Fruit fly (Drosophila melanogaster): ENCODE results near the gene CG2772.
A peak's percentile ranks its signal among the peaks of the same experiment; 100 is the strongest.

Gene CG2772

DNA sequence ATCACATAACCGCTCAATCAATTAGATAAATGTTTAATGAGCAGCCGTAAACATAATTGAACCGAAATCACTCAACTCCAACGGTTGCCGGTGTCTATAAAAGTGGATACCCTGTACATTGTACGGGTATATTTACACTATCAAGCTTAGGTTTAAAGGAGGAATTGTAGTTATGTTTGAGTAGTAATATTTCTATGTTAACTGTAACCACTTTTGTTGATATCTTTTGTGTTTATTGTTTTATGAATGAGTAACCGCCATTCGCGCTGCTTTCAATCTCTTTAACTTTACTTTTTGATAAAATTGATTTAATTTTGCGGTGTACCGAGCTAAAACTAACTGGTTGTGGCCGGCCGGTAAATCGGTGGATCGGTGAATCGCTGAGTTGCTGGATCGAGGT is 36.2 kb downstream of the CG2772 start (continued):
- TF ChIP-seq fd85E (GFP tag; optimal IDR thresholded peaks at IDR 0.05) = no peak
- peak; percentile 82 for TF ChIP-seq Hr4 (GFP tag; optimal IDR thresholded peaks at IDR 0.05)
- TF ChIP-seq Smox (GFP tag; optimal IDR thresholded peaks at IDR 0.05) = no peak
- no peak for TF ChIP-seq esn (GFP tag; optimal IDR thresholded peaks at IDR 0.05)
- peak; percentile 41 for TF ChIP-seq OdsH (GFP tag; optimal IDR thresholded peaks at IDR 0.05)
- no peak for TF ChIP-seq Sox102F (GFP tag; optimal IDR thresholded peaks at IDR 0.05)
- TF ChIP-seq CG8319 (GFP tag; optimal IDR thresholded peaks at IDR 0.05) = no peak
- TF ChIP-seq fd59A (GFP tag; optimal IDR thresholded peaks at IDR 0.05) = no peak
- no peak for TF ChIP-seq acj6 (GFP tag; optimal IDR thresholded peaks at IDR 0.05)
- peak; percentile 0 for TF ChIP-seq topi (GFP tag; optimal IDR thresholded peaks at IDR 0.05)
- no peak for TF ChIP-seq Eip93F (GFP tag; optimal IDR thresholded peaks at IDR 0.05)
- no peak for TF ChIP-seq cyc (GFP tag; optimal IDR thresholded peaks at IDR 0.05)
- TF ChIP-seq CG9139 (GFP tag; optimal IDR thresholded peaks at IDR 0.05) = no peak
- no peak for TF ChIP-seq svp (GFP tag)
- TF ChIP-seq net (GFP tag; optimal IDR thresholded peaks at IDR 0.05) = peak; percentile 26
- TF ChIP-seq Eip75B (GFP tag; optimal IDR thresholded peaks at IDR 0.05) = no peak
- TF ChIP-seq CG16779 (tag; optimal IDR thresholded peaks at IDR 0.05) = no peak
- no peak for TF ChIP-seq CG1621 (tag; optimal IDR thresholded peaks at IDR 0.05)
- TF ChIP-seq CG10669 (GFP tag; optimal IDR thresholded peaks at IDR 0.05) = no peak
- peak; percentile 50 for TF ChIP-seq CG11294 (GFP tag; IDR thresholded peaks at IDR 0.05)
- no peak for TF ChIP-seq CG3032 (tag; optimal IDR thresholded peaks at IDR 0.05)
- no peak for TF ChIP-seq vri (GFP tag; optimal IDR thresholded peaks at IDR 0.05)
- TF ChIP-seq CG8632 (GFP tag; optimal IDR thresholded peaks at IDR 0.05) = no peak
- TF ChIP-seq Hr38 (GFP tag; optimal IDR thresholded peaks at IDR 0.05) = no peak
- TF ChIP-seq CG6276 (GFP tag; optimal IDR thresholded peaks at IDR 0.05) = peak; percentile 78
- no peak for TF ChIP-seq Ets96B (tag; optimal IDR thresholded peaks at IDR 0.05)
- no peak for TF ChIP-seq salr (GFP tag; optimal IDR thresholded peaks at IDR 0.05)
- TF ChIP-seq CG4318 (GFP tag; optimal IDR thresholded peaks at IDR 0.05) = peak; percentile 55
- no peak for TF ChIP-seq Sox15 (GFP tag; optimal IDR thresholded peaks at IDR 0.05)

DNA sequence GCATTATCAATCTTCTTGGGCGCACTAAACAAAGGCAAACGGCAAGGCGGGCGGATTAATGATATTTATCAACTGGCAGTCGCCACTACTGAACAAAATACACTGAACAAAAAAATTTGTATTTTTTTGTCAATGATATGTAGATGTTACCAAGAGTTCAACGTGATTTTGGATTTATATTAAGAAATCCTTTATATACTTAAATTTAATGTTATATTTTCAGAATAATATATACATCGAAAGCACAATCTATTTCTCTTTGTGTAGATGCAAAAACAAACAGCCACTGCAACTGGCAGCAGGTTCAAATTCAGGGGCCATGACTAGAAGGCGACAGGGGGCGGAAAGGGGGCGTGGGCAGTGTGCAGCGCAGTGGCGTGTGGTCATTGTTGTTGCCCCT is 36.9 kb downstream of the CG2772 start:
- no peak for TF ChIP-seq CG3032 (tag; optimal IDR thresholded peaks at IDR 0.05)
- peak; percentile 93 for TF ChIP-seq CG15336 (GFP tag; IDR thresholded peaks at IDR 0.05)
- peak; percentile 63 for TF ChIP-seq CG6808 (GFP tag; optimal IDR thresholded peaks at IDR 0.05)
- no peak for TF ChIP-seq Eip93F (GFP tag; optimal IDR thresholded peaks at IDR 0.05)
- no peak for TF ChIP-seq Ets96B (tag; optimal IDR thresholded peaks at IDR 0.05)
- peak; percentile 72 for TF ChIP-seq CG6276 (GFP tag; optimal IDR thresholded peaks at IDR 0.05)
- TF ChIP-seq Hr39 (GFP tag; optimal IDR thresholded peaks at IDR 0.05) = no peak
- peak; percentile 15 for TF ChIP-seq CG11762 (GFP tag; optimal IDR thresholded peaks at IDR 0.05; ENCODE audit: insufficient read depth)
- peak; percentile 56 for TF ChIP-seq CG3919 (GFP tag; optimal IDR thresholded peaks at IDR 0.05)
- TF ChIP-seq CG6854 (GFP tag; optimal IDR thresholded peaks at IDR 0.05) = no peak
- peak; percentile 61 for TF ChIP-seq achi (GFP tag; optimal IDR thresholded peaks at IDR 0.05)
- TF ChIP-seq CG7368 (GFP tag; optimal IDR thresholded peaks at IDR 0.05) = no peak
- peak; percentile 84 for TF ChIP-seq Eip78C (GFP tag)
- TF ChIP-seq Lpt (GFP tag; optimal IDR thresholded peaks at IDR 0.05) = peak; percentile 45
- no peak for TF ChIP-seq CG1621 (tag; optimal IDR thresholded peaks at IDR 0.05)
- peak; percentile 75 for TF ChIP-seq Gug (GFP tag; IDR thresholded peaks at IDR 0.05)
- TF ChIP-seq Hr4 (GFP tag; optimal IDR thresholded peaks at IDR 0.05) = peak; percentile 76
- peak; percentile 22 for TF ChIP-seq CG9139 (GFP tag; optimal IDR thresholded peaks at IDR 0.05)
- TF ChIP-seq ss (GFP tag; optimal IDR thresholded peaks at IDR 0.05) = peak in 1 of 2 experiments; percentile 21
- TF ChIP-seq Met (GFP tag; optimal IDR thresholded peaks at IDR 0.05) = no peak
- TF ChIP-seq fd59A (GFP tag; optimal IDR thresholded peaks at IDR 0.05) = peak; percentile 28
- peak; percentile 47 for TF ChIP-seq dsx (GFP tag; optimal IDR thresholded peaks at IDR 0.05; ENCODE audit: poor library complexity, severe bottlenecking)
- TF ChIP-seq CG16779 (tag; optimal IDR thresholded peaks at IDR 0.05) = peak; percentile 10
- no peak for TF ChIP-seq Ets21C (GFP tag; optimal IDR thresholded peaks at IDR 0.05)
- no peak for TF ChIP-seq Blimp-1 (GFP tag; optimal IDR thresholded peaks at IDR 0.05)
- peak; percentile 36 for TF ChIP-seq pdm3 (GFP tag; optimal IDR thresholded peaks at IDR 0.05)
- no peak for TF ChIP-seq CG31627 (GFP tag; optimal IDR thresholded peaks at IDR 0.05)
- TF ChIP-seq Sox15 (GFP tag; optimal IDR thresholded peaks at IDR 0.05) = no peak
- peak in 1 of 2 experiments; percentile 62 for TF ChIP-seq salr (GFP tag; optimal IDR thresholded peaks at IDR 0.05)
- peak; percentile 61 for TF ChIP-seq net (GFP tag; optimal IDR thresholded peaks at IDR 0.05)
- peak; percentile 2 for TF ChIP-seq CG8319 (GFP tag; optimal IDR thresholded peaks at IDR 0.05)
- no peak for TF ChIP-seq fkh (GFP tag; optimal IDR thresholded peaks at IDR 0.05)
- peak; percentile 90 for TF ChIP-seq CG8119 (GFP tag; IDR thresholded peaks at IDR 0.05)
- TF ChIP-seq dac (GFP tag; optimal IDR thresholded peaks at IDR 0.05) = peak; percentile 46
